Worm (Caenorhabditis elegans) whole organism, L2 larva: ENCODE results near the gene T20D3.6.

Experiments used
- aly-2 ChIP-seq: fragments of 150-350 bp; optimal IDR thresholded peaks from 2 replicates; lab custom pipeline; 2014; ENCODE audit warnings: missing biosample characterization, missing genetic modification characterization
- elt-1 ChIP-seq: fragments of 150-350 bp; optimal IDR thresholded peaks from 2 replicates; lab custom pipeline; 2014; ENCODE audit warnings: missing biosample characterization, missing genetic modification characterization
- mdl-1 ChIP-seq, 2 experiments: fragments of 150-350 bp in 1 of 2; sonication (generic microtip) in 1 of 2; optimal IDR thresholded peaks; 2 replicates each; lab custom pipeline; 2017; ENCODE audit warnings: missing biosample characterization in 2 of 2, missing genetic modification characterization in 2 of 2
- nhr-11 ChIP-seq: fragments of 150-350 bp; optimal IDR thresholded peaks from 2 replicates; lab custom pipeline; 2014; ENCODE audit warnings: missing biosample characterization, missing genetic modification characterization
- nhr-237 ChIP-seq: fragments of 150-350 bp; optimal IDR thresholded peaks from 2 replicates; lab custom pipeline; 2014; ENCODE audit warnings: missing biosample characterization, missing genetic modification characterization
- unc-39 ChIP-seq: fragments of 150-350 bp; optimal IDR thresholded peaks from 2 replicates; lab custom pipeline; 2014; ENCODE audit warnings: missing biosample characterization, missing genetic modification characterization
- ztf-11 ChIP-seq: sonication (generic microtip); optimal IDR thresholded peaks from 2 replicates; lab custom pipeline; 2017; ENCODE audit warnings: missing biosample characterization, missing genetic modification characterization

DNA sequence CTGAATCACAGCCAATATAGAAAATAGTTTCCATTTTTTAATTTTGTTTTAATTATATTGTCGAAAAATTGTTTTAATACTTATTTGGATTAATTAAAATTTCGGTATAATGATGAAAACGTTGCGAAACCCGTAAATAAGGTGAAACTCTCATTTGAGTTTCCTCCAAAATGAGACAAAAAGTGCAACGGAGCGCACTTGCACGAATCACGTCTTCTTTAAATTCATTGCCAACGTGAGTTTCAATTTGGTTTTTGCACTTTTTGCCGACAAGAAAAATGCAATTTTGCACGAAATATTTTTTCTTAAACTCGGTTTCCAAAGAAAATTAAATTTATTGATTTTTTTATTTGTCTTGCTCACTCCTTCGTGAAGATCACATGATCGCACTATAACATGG is 46.9 kb upstream of the T20D3.6 start, which contains the start of gene daf-15:
- no peak for TF ChIP-seq nhr-237 (tag; lab: Kevin White, UChicago)
- TF ChIP-seq nhr-11 (tag; lab: Kevin White, UChicago) = no peak
- no peak for TF ChIP-seq mdl-1 (tag; optimal IDR thresholded peaks at IDR 0.05; lab: Kevin White, UChicago)
- TF ChIP-seq ztf-11 (tag; lab: Kevin White, UChicago) = no peak
- TF ChIP-seq aly-2 (tag; lab: Kevin White, UChicago) = no peak
- no peak for TF ChIP-seq elt-1
- TF ChIP-seq unc-39 (tag; lab: Kevin White, UChicago) = no peak
